Worm (Caenorhabditis elegans) whole organism, mixed stage, embryonic: ENCODE results near the gene Y32F6A.5.

Experiments
- M03D4.4 ChIP-seq: sonication (generic microtip); optimal IDR thresholded peaks from 2 replicates; lab custom pipeline; 2017; ENCODE audit warnings: mild to moderate bottlenecking, missing genetic modification characterization, missing compliant biosample characterization
- bed-3 ChIP-seq: fragments of 200-800 bp; sonication (Bioruptor generic); optimal IDR thresholded peaks from 3 replicates; lab custom pipeline; 2018; ENCODE audit warnings: mild to moderate bottlenecking, missing genetic modification characterization, moderate library complexity, missing compliant biosample characterization
- ceh-39 ChIP-seq: fragments of 150-350 bp; optimal IDR thresholded peaks from 2 replicates; lab custom pipeline; 2014; ENCODE audit warnings: missing biosample characterization, missing genetic modification characterization
- ceh-43 ChIP-seq: fragments of 200-800 bp; sonication (Bioruptor generic); optimal IDR thresholded peaks from 2 replicates; lab custom pipeline; 2018; ENCODE audit warnings: mild to moderate bottlenecking, missing genetic modification characterization, moderate library complexity, missing compliant biosample characterization
- ceh-83 ChIP-seq: fragments of 200-800 bp; sonication (Bioruptor generic); optimal IDR thresholded peaks from 2 replicates; lab custom pipeline; 2018; ENCODE audit warnings: mild to moderate bottlenecking, missing genetic modification characterization, missing compliant biosample characterization
- ces-1 ChIP-seq: fragments of 150-350 bp; optimal IDR thresholded peaks from 2 replicates; lab custom pipeline; 2014; ENCODE audit warnings: missing biosample characterization, missing genetic modification reagents, missing genetic modification characterization
- cnd-1 ChIP-seq: fragments of 200-800 bp; sonication (Bioruptor generic); optimal IDR thresholded peaks from 2 replicates; lab custom pipeline; 2018; ENCODE audit warnings: mild to moderate bottlenecking, missing genetic modification characterization, missing compliant biosample characterization
- drap-1 ChIP-seq: fragments of 200-800 bp; sonication (Bioruptor generic); optimal IDR thresholded peaks from 3 replicates; lab custom pipeline; 2018; ENCODE audit warnings: mild to moderate bottlenecking, missing genetic modification characterization, missing compliant biosample characterization
- elt-1 ChIP-seq: sonication (generic microtip); optimal IDR thresholded peaks from 2 replicates; lab custom pipeline; 2017; ENCODE audit warnings: missing genetic modification characterization, mild to moderate bottlenecking, missing compliant biosample characterization, antibody characterized with exemption, moderate library complexity, borderline replicate concordance; ENCODE audit not compliant: insufficient read depth
- elt-3 ChIP-seq: fragments of 150-350 bp; optimal IDR thresholded peaks from 2 replicates; lab custom pipeline; 2014; ENCODE audit warnings: missing biosample characterization, missing genetic modification characterization
- flh-1 ChIP-seq: fragments of 200-800 bp; sonication (Bioruptor generic); optimal IDR thresholded peaks from 2 replicates; lab custom pipeline; 2018; ENCODE audit warnings: mild to moderate bottlenecking, missing genetic modification characterization, moderate library complexity, missing compliant biosample characterization
- ham-2 ChIP-seq: fragments of 200-800 bp; sonication (Bioruptor generic); optimal IDR thresholded peaks from 2 replicates; lab custom pipeline; 2018; ENCODE audit warnings: mild to moderate bottlenecking, missing genetic modification characterization, missing compliant biosample characterization
- lin-13 ChIP-seq: fragments of 150-350 bp; optimal IDR thresholded peaks from 2 replicates; lab custom pipeline; 2014; ENCODE audit warnings: missing biosample characterization, missing genetic modification characterization
- lin-32 ChIP-seq: fragments of 200-800 bp; sonication (Bioruptor generic); optimal IDR thresholded peaks from 2 replicates; lab custom pipeline; 2018; ENCODE audit warnings: mild to moderate bottlenecking, missing genetic modification characterization, missing compliant biosample characterization
- mab-5 ChIP-seq: fragments of 150-350 bp; optimal IDR thresholded peaks from 2 replicates; lab custom pipeline; 2014; ENCODE audit warnings: missing biosample characterization, missing genetic modification characterization
- mep-1 ChIP-seq: fragments of 150-350 bp; optimal IDR thresholded peaks from 2 replicates; lab custom pipeline; 2017; ENCODE audit warnings: missing biosample characterization, missing genetic modification reagents, missing genetic modification characterization, inconsistent platforms
- mls-2 ChIP-seq: sonication (generic microtip); optimal IDR thresholded peaks from 2 replicates; lab custom pipeline; 2016; ENCODE audit warnings: mild to moderate bottlenecking, missing genetic modification characterization, moderate library complexity, missing compliant biosample characterization
- nhr-12 ChIP-seq: fragments of 150-350 bp; optimal IDR thresholded peaks from 2 replicates; lab custom pipeline; 2014; ENCODE audit warnings: missing biosample characterization, missing genetic modification characterization
- nhr-2 ChIP-seq: fragments of 150-350 bp; optimal IDR thresholded peaks from 2 replicates; lab custom pipeline; 2014; ENCODE audit warnings: missing biosample characterization, missing genetic modification characterization
- nhr-237 ChIP-seq: fragments of 150-350 bp; optimal IDR thresholded peaks from 2 replicates; lab custom pipeline; 2014; ENCODE audit warnings: missing biosample characterization, missing genetic modification characterization
- nhr-28 ChIP-seq: fragments of 150-350 bp; optimal IDR thresholded peaks from 2 replicates; lab custom pipeline; 2014; ENCODE audit warnings: missing biosample characterization, missing genetic modification characterization
- nhr-76 ChIP-seq: sonication (generic microtip); optimal IDR thresholded peaks from 2 replicates; lab custom pipeline; 2017; ENCODE audit warnings: missing biosample characterization, missing genetic modification characterization
- pha-4 ChIP-seq: fragments of 150-350 bp; optimal IDR thresholded peaks from 2 replicates; lab custom pipeline; 2018; ENCODE audit warnings: missing biosample characterization, missing genetic modification reagents, missing genetic modification characterization
- sem-2 ChIP-seq: fragments of 200-800 bp; sonication (Bioruptor generic); optimal IDR thresholded peaks from 2 replicates; lab custom pipeline; 2018; ENCODE audit warnings: mild to moderate bottlenecking, missing genetic modification characterization, missing compliant biosample characterization
- snpc-4 ChIP-seq: fragments of 150-350 bp; optimal IDR thresholded peaks from 2 replicates; lab custom pipeline; 2014; ENCODE audit warnings: missing biosample characterization, missing genetic modification characterization
- sptf-1 ChIP-seq: sonication (generic microtip); optimal IDR thresholded peaks from 2 replicates; lab custom pipeline; 2017; ENCODE audit warnings: mild to moderate bottlenecking, missing genetic modification characterization, moderate library complexity, missing compliant biosample characterization
- unc-120 ChIP-seq: sonication (generic microtip); optimal IDR thresholded peaks from 2 replicates; lab custom pipeline; 2017; ENCODE audit warnings: missing genetic modification characterization, missing compliant biosample characterization; ENCODE audit not compliant: poor library complexity, severe bottlenecking
- unc-39 ChIP-seq: fragments of 150-350 bp; optimal IDR thresholded peaks from 2 replicates; lab custom pipeline; 2014; ENCODE audit warnings: missing biosample characterization, missing genetic modification characterization
- unc-62 ChIP-seq: fragments of 150-350 bp; optimal IDR thresholded peaks from 2 replicates; lab custom pipeline; 2014; ENCODE audit warnings: missing biosample characterization, missing genetic modification reagents, missing genetic modification characterization
- zip-8 ChIP-seq: fragments of 150-350 bp; optimal IDR thresholded peaks from 2 replicates; lab custom pipeline; 2014; ENCODE audit warnings: missing biosample characterization, missing genetic modification characterization
- ztf-11 ChIP-seq: fragments of 150-350 bp; optimal IDR thresholded peaks from 2 replicates; lab custom pipeline; 2014; ENCODE audit warnings: missing biosample characterization, missing genetic modification characterization

The Y32F6A.5 gene

ce11 chrV:10425098-10425497 lies 28.3 kb downstream of the Y32F6A.5 start, which contains the start of gene col-12:
col-12 (minus strand) TSS chrV:10425198.
- TF ChIP-seq lin-32 (GFP tag; lab: Kevin White, UChicago) (no peak), ces-1 (GFP tag; lab: Kevin White, UChicago) (no peak), drap-1 (GFP tag; lab: Kevin White, UChicago) (no peak), mls-2 (no peak), flh-1 (GFP tag; lab: Kevin White, UChicago) (no peak), sem-2 (GFP tag; lab: Kevin White, UChicago) (no peak), ceh-39 (tag; lab: Kevin White, UChicago) (no peak)

- no peak for TF ChIP-seq drap-1 (GFP tag; lab: Kevin White, UChicago)
- TF ChIP-seq nhr-2 (tag; lab: Kevin White, UChicago) = no peak
- TF ChIP-seq ceh-39 (tag; lab: Kevin White, UChicago) = no peak
- TF ChIP-seq mab-5 (tag; lab: Kevin White, UChicago) = no peak
- TF ChIP-seq sptf-1 (tag; lab: Kevin White, UChicago) = no peak
- TF ChIP-seq unc-62 (GFP tag; lab: Kevin White, UChicago) = no peak
- TF ChIP-seq ham-2 (GFP tag; lab: Kevin White, UChicago) = no peak
- TF ChIP-seq sem-2 (GFP tag; lab: Kevin White, UChicago) = no peak
- no peak for TF ChIP-seq nhr-28 (tag; lab: Kevin White, UChicago)
- TF ChIP-seq pha-4 (tag; lab: Kevin White, UChicago) = no peak
- TF ChIP-seq nhr-12 = no peak
- no peak for TF ChIP-seq elt-3 (tag; lab: Kevin White, UChicago)
- TF ChIP-seq ztf-11 (tag; lab: Kevin White, UChicago) = no peak
Observed at ce11 chrV:10423511-10423910, 29.9 kb downstream of the Y32F6A.5 start.

ce11 chrV:10421802-10422201 lies 31.6 kb downstream of the Y32F6A.5 start, which contains the start of gene col-13:
col-13 (minus strand) TSS chrV:10421902.
- no peak for TF ChIP-seq nhr-237 (tag; lab: Kevin White, UChicago)
- TF ChIP-seq drap-1 (GFP tag; lab: Kevin White, UChicago) = no peak
- TF ChIP-seq lin-32 (GFP tag; lab: Kevin White, UChicago) = no peak
- TF ChIP-seq ceh-43 (GFP tag; lab: Kevin White, UChicago) = no peak
- TF ChIP-seq zip-8 (tag; lab: Kevin White, UChicago) = no peak
- TF ChIP-seq lin-13 (tag; lab: Kevin White, UChicago) = no peak
- TF ChIP-seq, all 35 proteins: peak for 0

- TF ChIP-seq M03D4.4 (tag; lab: Kevin White, UChicago) (no peak), mab-5 (tag; lab: Kevin White, UChicago) (no peak), ceh-83 (GFP tag; lab: Kevin White, UChicago) (no peak), sem-2 (GFP tag; lab: Kevin White, UChicago) (no peak), nhr-76 (tag; lab: Kevin White, UChicago) (no peak), ceh-43 (GFP tag; lab: Kevin White, UChicago) (no peak), flh-1 (GFP tag; lab: Kevin White, UChicago) (no peak), drap-1 (GFP tag; lab: Kevin White, UChicago) (no peak), lin-13 (tag; lab: Kevin White, UChicago) (no peak), nhr-2 (tag; lab: Kevin White, UChicago) (no peak), mep-1 (tag; lab: Kevin White, UChicago) (no peak), elt-1 (tag; lab: Kevin White, UChicago) (no peak), unc-62 (GFP tag; lab: Kevin White, UChicago) (no peak), ceh-39 (tag; lab: Kevin White, UChicago) (no peak), nhr-237 (tag; lab: Kevin White, UChicago) (no peak), ztf-11 (tag; lab: Kevin White, UChicago) (no peak), cnd-1 (tag; lab: Kevin White, UChicago) (no peak), bed-3 (GFP tag; lab: Kevin White, UChicago) (no peak)
Observed at ce11 chrV:10418961-10419360, 34.4 kb downstream of the Y32F6A.5 start, which contains the start of gene F15H10.5. F15H10.5 (minus strand) TSS chrV:10419061.

ce11 chrV:10416925-10417324 lies 36.5 kb downstream of the Y32F6A.5 start, which contains the start of gene F15H10.10:
F15H10.10 (minus strand) TSS chrV:10417025.
- TF ChIP-seq drap-1 (GFP tag; lab: Kevin White, UChicago) = no peak
- no peak for TF ChIP-seq M03D4.4 (tag; lab: Kevin White, UChicago)
- TF ChIP-seq zip-8 (tag; lab: Kevin White, UChicago) = no peak
- no peak for TF ChIP-seq unc-120 (tag; lab: Kevin White, UChicago)
- no peak for TF ChIP-seq ceh-43 (GFP tag; lab: Kevin White, UChicago)
- no peak for TF ChIP-seq ceh-83 (GFP tag; lab: Kevin White, UChicago)
- TF ChIP-seq unc-39 = no peak
- no peak for TF ChIP-seq flh-1 (GFP tag; lab: Kevin White, UChicago)
- no peak for TF ChIP-seq snpc-4 (tag; lab: Kevin White, UChicago)
- no peak for TF ChIP-seq sptf-1 (tag; lab: Kevin White, UChicago)
- TF ChIP-seq nhr-2 (tag; lab: Kevin White, UChicago) = no peak
- no peak for TF ChIP-seq mls-2
- no peak for TF ChIP-seq nhr-76 (tag; lab: Kevin White, UChicago)
- no peak for TF ChIP-seq nhr-237 (tag; lab: Kevin White, UChicago)
- TF ChIP-seq pha-4 (tag; lab: Kevin White, UChicago) = no peak
- TF ChIP-seq lin-13 (tag; lab: Kevin White, UChicago) = no peak
